ENCODE assay signal across 1 fruit fly cellular context in genomic region chr4:490760-491317, dm6.
A peak's percentile ranks its signal among the peaks of the same experiment; 100 is the strongest.
TF ChIP-seq lines count a peak whose summit lies in the region.

No protein-coding gene starts in this region.

TF ChIP-seq in whole organism, embryonic, 481 proteins besides CTCF, POLR2A, EP300 and RAD21 (continued from another document and continues in another):
- no peak for TF ChIP-seq exex (tag; optimal IDR thresholded peaks at IDR 0.05; lab: Kevin White, UChicago)
- no peak for TF ChIP-seq grau (tag; optimal IDR thresholded peaks at IDR 0.05; lab: Kevin White, UChicago)
- TF ChIP-seq ato (GFP tag; IDR thresholded peaks at IDR 0.05; lab: Robert Waterston, UW; ENCODE audit: partially characterized antibody) = no peak
- no peak for TF ChIP-seq bigmax (GFP tag; optimal IDR thresholded peaks at IDR 0.05; lab: Kevin White, UChicago)
- no peak for TF ChIP-seq Asciz (GFP tag; optimal IDR thresholded peaks at IDR 0.05; lab: Kevin White, UChicago)
- TF ChIP-seq CG43689 (GFP tag; IDR thresholded peaks at IDR 0.05; lab: Robert Waterston, UW) = no peak
- TF ChIP-seq Sin3A (optimal IDR thresholded peaks at IDR 0.05; lab: Kevin White, UChicago) = no peak
- TF ChIP-seq sob (GFP tag; IDR thresholded peaks at IDR 0.05; lab: Robert Waterston, UW) = no peak
- TF ChIP-seq psq (GFP tag; optimal IDR thresholded peaks at IDR 0.05; lab: Kevin White, UChicago) = no peak
- no peak for TF ChIP-seq CG14441 (GFP tag; IDR thresholded peaks at IDR 0.05; lab: Robert Waterston, UW)
- TF ChIP-seq so (GFP tag; IDR thresholded peaks at IDR 0.05; lab: Robert Waterston, UW) = no peak
- no peak for TF ChIP-seq Drgx (GFP tag; IDR thresholded peaks at IDR 0.05; lab: Robert Waterston, UW)
- no peak for TF ChIP-seq Hmr (GFP tag; optimal IDR thresholded peaks at IDR 0.05; lab: Kevin White, UChicago)
- no peak for TF ChIP-seq CG14050 (GFP tag; IDR thresholded peaks at IDR 0.05; lab: Robert Waterston, UW)
- TF ChIP-seq Sry-δ (GFP tag; optimal IDR thresholded peaks at IDR 0.05; lab: Kevin White, UChicago) = peak; percentile 33
- TF ChIP-seq p53 (GFP tag; optimal IDR thresholded peaks at IDR 0.05; lab: Kevin White, UChicago) = no peak
- peak in 1 of 2 experiments; percentile 85 for TF ChIP-seq Hr78 (GFP tag; optimal IDR thresholded peaks at IDR 0.05; lab: Kevin White, UChicago)
- TF ChIP-seq phol (tag; optimal IDR thresholded peaks at IDR 0.05; lab: Kevin White, UChicago) = no peak
- TF ChIP-seq CG2199 (GFP tag; IDR thresholded peaks at IDR 0.05; lab: Robert Waterston, UW) = peak; percentile 91
- TF ChIP-seq nom (GFP tag; optimal IDR thresholded peaks at IDR 0.05; lab: Kevin White, UChicago) = no peak
- TF ChIP-seq Chrac-16 (GFP tag; optimal IDR thresholded peaks at IDR 0.05; lab: Kevin White, UChicago) = no peak
- TF ChIP-seq nerfin-1 (tag; optimal IDR thresholded peaks at IDR 0.05; lab: Kevin White, UChicago) = peak; percentile 39
- no peak for TF ChIP-seq CG7963 (GFP tag; IDR thresholded peaks at IDR 0.05; lab: Robert Waterston, UW; ENCODE audit: partially characterized antibody)
- no peak for TF ChIP-seq Dek (tag; optimal IDR thresholded peaks at IDR 0.05; lab: Kevin White, UChicago)
- TF ChIP-seq tin (GFP tag; optimal IDR thresholded peaks at IDR 0.05; lab: Kevin White, UChicago) = no peak
- no peak for TF ChIP-seq pzg (GFP tag; optimal IDR thresholded peaks at IDR 0.05; lab: Kevin White, UChicago)
- no peak for TF ChIP-seq CG2202 (tag; optimal IDR thresholded peaks at IDR 0.05; lab: Kevin White, UChicago)
- no peak for TF ChIP-seq CG15269 (tag; optimal IDR thresholded peaks at IDR 0.05; lab: Kevin White, UChicago)
- peak; percentile 10 for TF ChIP-seq CG7745 (tag; optimal IDR thresholded peaks at IDR 0.05; lab: Kevin White, UChicago)
- TF ChIP-seq hkb (optimal IDR thresholded peaks at IDR 0.05; lab: Kevin White, UChicago) = no peak
- TF ChIP-seq hkb (GFP tag; IDR thresholded peaks at IDR 0.05; lab: Robert Waterston, UW) = no peak
- TF ChIP-seq CG2129 (GFP tag; IDR thresholded peaks at IDR 0.05; lab: Robert Waterston, UW; ENCODE audit: partially characterized antibody) = no peak; the same call in 1 of the 2 replicates
- TF ChIP-seq ab (GFP tag; optimal IDR thresholded peaks at IDR 0.05; lab: Kevin White, UChicago) = no peak
- TF ChIP-seq Lhr (GFP tag; optimal IDR thresholded peaks at IDR 0.05; lab: Kevin White, UChicago) = no peak
- TF ChIP-seq Meics (GFP tag; optimal IDR thresholded peaks at IDR 0.05; lab: Kevin White, UChicago) = no peak
- TF ChIP-seq Fer2 (tag; optimal IDR thresholded peaks at IDR 0.05; lab: Kevin White, UChicago) = no peak
- TF ChIP-seq Abd-B (GFP tag; optimal IDR thresholded peaks at IDR 0.05; lab: Kevin White, UChicago) = no peak
- TF ChIP-seq ttk (GFP tag; IDR thresholded peaks at IDR 0.05; lab: Robert Waterston, UW) = no peak
- TF ChIP-seq zfh2 (GFP tag; optimal IDR thresholded peaks at IDR 0.05; lab: Kevin White, UChicago) = no peak
- no peak for TF ChIP-seq Fer1 (GFP tag; optimal IDR thresholded peaks at IDR 0.05; lab: Kevin White, UChicago)
- no peak for TF ChIP-seq fd64A (GFP tag; optimal IDR thresholded peaks at IDR 0.05; lab: Kevin White, UChicago)
- no peak for TF ChIP-seq CG1647 (GFP tag; optimal IDR thresholded peaks at IDR 0.05; lab: Kevin White, UChicago)
- no peak for TF ChIP-seq CG7357 (GFP tag; IDR thresholded peaks at IDR 0.05; lab: Robert Waterston, UW)
- no peak for TF ChIP-seq schlank (tag; optimal IDR thresholded peaks at IDR 0.05; lab: Kevin White, UChicago)
- no peak for TF ChIP-seq Atf6 (GFP tag; IDR thresholded peaks at IDR 0.05; lab: Robert Waterston, UW)
- no peak for TF ChIP-seq CG31441 (GFP tag; IDR thresholded peaks at IDR 0.05; lab: Robert Waterston, UW)
- TF ChIP-seq vfl (GFP tag; optimal IDR thresholded peaks at IDR 0.05; lab: Kevin White, UChicago) = no peak
- TF ChIP-seq Adf1 (GFP tag; IDR thresholded peaks at IDR 0.05; lab: Robert Waterston, UW) = no peak
- peak; percentile 42 for TF ChIP-seq D19A (tag; optimal IDR thresholded peaks at IDR 0.05; lab: Kevin White, UChicago)
- TF ChIP-seq CG10321 (GFP tag; IDR thresholded peaks at IDR 0.05; lab: Robert Waterston, UW) = no peak
- TF ChIP-seq fd96Cb (tag; optimal IDR thresholded peaks at IDR 0.05; lab: Kevin White, UChicago) = no peak
- no peak for TF ChIP-seq h (optimal IDR thresholded peaks at IDR 0.05; lab: Kevin White, UChicago)
- no peak for TF ChIP-seq Ptx1 (GFP tag; IDR thresholded peaks at IDR 0.05; lab: Robert Waterston, UW)
- TF ChIP-seq CG32532 (GFP tag; IDR thresholded peaks at IDR 0.05; lab: Robert Waterston, UW) = no peak
- no peak for TF ChIP-seq nmo (GFP tag; optimal IDR thresholded peaks at IDR 0.05; lab: Kevin White, UChicago)
- TF ChIP-seq Doc3 (GFP tag; IDR thresholded peaks at IDR 0.05; lab: Robert Waterston, UW; ENCODE audit: partially characterized antibody) = no peak
- TF ChIP-seq ranshi (GFP tag; IDR thresholded peaks at IDR 0.05; lab: Robert Waterston, UW) = no peak
- no peak for TF ChIP-seq pfk (GFP tag; optimal IDR thresholded peaks at IDR 0.05; lab: Kevin White, UChicago)
- TF ChIP-seq toy (GFP tag; IDR thresholded peaks at IDR 0.05; lab: Robert Waterston, UW) = no peak
- no peak for TF ChIP-seq Hey (tag; optimal IDR thresholded peaks at IDR 0.05; lab: Kevin White, UChicago)
- no peak for TF ChIP-seq CG12942 (GFP tag; optimal IDR thresholded peaks at IDR 0.05; lab: Kevin White, UChicago)
- peak; percentile 50 for TF ChIP-seq ash1 (GFP tag; optimal IDR thresholded peaks at IDR 0.05; lab: Kevin White, UChicago)
- TF ChIP-seq pita (GFP tag; optimal IDR thresholded peaks at IDR 0.05; lab: Kevin White, UChicago) = no peak
- TF ChIP-seq CG30403 (GFP tag; optimal IDR thresholded peaks at IDR 0.05; lab: Kevin White, UChicago) = no peak
- TF ChIP-seq stwl (tag; optimal IDR thresholded peaks at IDR 0.05; lab: Kevin White, UChicago) = no peak
- no peak for TF ChIP-seq CG14667 (GFP tag; IDR thresholded peaks at IDR 0.05; lab: Robert Waterston, UW)
- TF ChIP-seq CG8089 (GFP tag; optimal IDR thresholded peaks at IDR 0.05; lab: Kevin White, UChicago) = no peak
- no peak for TF ChIP-seq CG3065 (GFP tag; optimal IDR thresholded peaks at IDR 0.05; lab: Kevin White, UChicago)
- no peak for TF ChIP-seq CG8944 (GFP tag; optimal IDR thresholded peaks at IDR 0.05; lab: Kevin White, UChicago)
- TF ChIP-seq ase (GFP tag; IDR thresholded peaks at IDR 0.05; lab: Robert Waterston, UW) = no peak
- TF ChIP-seq CoRest (tag; optimal IDR thresholded peaks at IDR 0.05; lab: Kevin White, UChicago) = no peak
- peak; percentile 66 for TF ChIP-seq sens (GFP tag; lab: Kevin White, UChicago)
- TF ChIP-seq Nf-YB (GFP tag; optimal IDR thresholded peaks at IDR 0.05; lab: Kevin White, UChicago) = no peak
- no peak for TF ChIP-seq Spps (tag; optimal IDR thresholded peaks at IDR 0.05; lab: Kevin White, UChicago)
- TF ChIP-seq pho (GFP tag; optimal IDR thresholded peaks at IDR 0.05; lab: Kevin White, UChicago) = no peak
- TF ChIP-seq trh (GFP tag; optimal IDR thresholded peaks at IDR 0.05; lab: Kevin White, UChicago) = no peak
- no peak for TF ChIP-seq CG10462 (GFP tag; optimal IDR thresholded peaks at IDR 0.05; lab: Kevin White, UChicago)
- no peak for TF ChIP-seq Ets65A (GFP tag; lab: Kevin White, UChicago)
- TF ChIP-seq Trl (optimal IDR thresholded peaks at IDR 0.05; lab: Kevin White, UChicago) = no peak
- no peak for TF ChIP-seq Trl (GFP tag; optimal IDR thresholded peaks at IDR 0.05; lab: Kevin White, UChicago)
- no peak for TF ChIP-seq Nf-YA (GFP tag; IDR thresholded peaks at IDR 0.05; lab: Robert Waterston, UW)
- TF ChIP-seq Rfx (GFP tag; IDR thresholded peaks at IDR 0.05; lab: Robert Waterston, UW) = no peak
- no peak for TF ChIP-seq B-H1 (GFP tag; IDR thresholded peaks at IDR 0.05; lab: Robert Waterston, UW)
- TF ChIP-seq vnd (GFP tag; IDR thresholded peaks at IDR 0.05; lab: Robert Waterston, UW; ENCODE audit: partially characterized antibody) = no peak
- no peak for TF ChIP-seq Hand (GFP tag; optimal IDR thresholded peaks at IDR 0.05; lab: Kevin White, UChicago)
- peak; percentile 9 for TF ChIP-seq Nf-YC (tag; optimal IDR thresholded peaks at IDR 0.05; lab: Kevin White, UChicago)
- no peak for TF ChIP-seq emc (GFP tag; optimal IDR thresholded peaks at IDR 0.05; lab: Kevin White, UChicago)
- no peak for TF ChIP-seq luna (GFP tag; optimal IDR thresholded peaks at IDR 0.05; lab: Kevin White, UChicago)
- TF ChIP-seq sqz (GFP tag; optimal IDR thresholded peaks at IDR 0.05; lab: Kevin White, UChicago) = no peak
- TF ChIP-seq Dp (GFP tag; optimal IDR thresholded peaks at IDR 0.05; lab: Kevin White, UChicago) = no peak
- TF ChIP-seq dati (GFP tag; IDR thresholded peaks at IDR 0.05; lab: Robert Waterston, UW) = no peak
- no peak for TF ChIP-seq pnt (GFP tag; optimal IDR thresholded peaks at IDR 0.05; lab: Kevin White, UChicago)
- no peak for TF ChIP-seq Opbp (GFP tag; IDR thresholded peaks at IDR 0.05; lab: Robert Waterston, UW; ENCODE audit: partially characterized antibody)
- TF ChIP-seq sim (GFP tag; IDR thresholded peaks at IDR 0.05; lab: Robert Waterston, UW) = no peak
- no peak for TF ChIP-seq CG11560 (tag; IDR thresholded peaks at IDR 0.05; lab: Robert Waterston, UW)
- TF ChIP-seq wdn (GFP tag; IDR thresholded peaks at IDR 0.05; lab: Robert Waterston, UW) = no peak
- no peak for TF ChIP-seq CG6854 (GFP tag; optimal IDR thresholded peaks at IDR 0.05; lab: Kevin White, UChicago)
- TF ChIP-seq Gsc (GFP tag; IDR thresholded peaks at IDR 0.05; lab: Robert Waterston, UW) = no peak
- TF ChIP-seq sima (GFP tag; optimal IDR thresholded peaks at IDR 0.05; lab: Kevin White, UChicago) = no peak
- TF ChIP-seq bsh (GFP tag; optimal IDR thresholded peaks at IDR 0.05; lab: Kevin White, UChicago) = no peak
- TF ChIP-seq CG13775 (GFP tag; optimal IDR thresholded peaks at IDR 0.05; lab: Kevin White, UChicago) = no peak
- TF ChIP-seq CG1603 (tag; optimal IDR thresholded peaks at IDR 0.05; lab: Kevin White, UChicago) = no peak
- 0 out of 2 replicates have a peak, but pooled peaks have one; percentile 25 for TF ChIP-seq inv (GFP tag; IDR thresholded peaks at IDR 0.05; lab: Robert Waterston, UW; ENCODE audit: partially characterized antibody)
- no peak for TF ChIP-seq usp (GFP tag; optimal IDR thresholded peaks at IDR 0.05; lab: Kevin White, UChicago)
- no peak for TF ChIP-seq gcm2 (GFP tag; optimal IDR thresholded peaks at IDR 0.05; lab: Kevin White, UChicago)
- TF ChIP-seq CG12219 (GFP tag; optimal IDR thresholded peaks at IDR 0.05; lab: Kevin White, UChicago) = no peak
- TF ChIP-seq CG9215 (GFP tag; IDR thresholded peaks at IDR 0.05; lab: Robert Waterston, UW) = no peak
- TF ChIP-seq gcm (GFP tag; optimal IDR thresholded peaks at IDR 0.05; lab: Kevin White, UChicago) = no peak
- TF ChIP-seq D (optimal IDR thresholded peaks at IDR 0.05; lab: Kevin White, UChicago) = no peak
- TF ChIP-seq D (GFP tag; optimal IDR thresholded peaks at IDR 0.05; lab: Kevin White, UChicago) = no peak
- peak; percentile 75 for TF ChIP-seq Sry-β (GFP tag; optimal IDR thresholded peaks at IDR 0.05; lab: Kevin White, UChicago)
- no peak for TF ChIP-seq CG9817 (tag; optimal IDR thresholded peaks at IDR 0.05; lab: Kevin White, UChicago)
- TF ChIP-seq CG7786 (GFP tag; optimal IDR thresholded peaks at IDR 0.05; lab: Kevin White, UChicago) = no peak
- no peak for TF ChIP-seq CG11398 (GFP tag; optimal IDR thresholded peaks at IDR 0.05; lab: Kevin White, UChicago)
- no peak for TF ChIP-seq NK7.1 (GFP tag; optimal IDR thresholded peaks at IDR 0.05; lab: Kevin White, UChicago)
- TF ChIP-seq vvl (GFP tag; IDR thresholded peaks at IDR 0.05; lab: Robert Waterston, UW) = no peak
- TF ChIP-seq Myb (GFP tag; optimal IDR thresholded peaks at IDR 0.05; lab: Kevin White, UChicago) = no peak
- peak; percentile 71 for TF ChIP-seq Neu2 (GFP tag; optimal IDR thresholded peaks at IDR 0.05; lab: Kevin White, UChicago; ENCODE audit: borderline replicate concordance)
- TF ChIP-seq CG15011 (GFP tag; optimal IDR thresholded peaks at IDR 0.05; lab: Kevin White, UChicago) = no peak
- no peak for TF ChIP-seq CG4854 (GFP tag; optimal IDR thresholded peaks at IDR 0.05; lab: Kevin White, UChicago)
- no peak for TF ChIP-seq Pdp1 (GFP tag; optimal IDR thresholded peaks at IDR 0.05; lab: Kevin White, UChicago)
- TF ChIP-seq fd3F (GFP tag; optimal IDR thresholded peaks at IDR 0.05; lab: Kevin White, UChicago) = no peak
- TF ChIP-seq E2f1 (GFP tag; IDR thresholded peaks at IDR 0.05; lab: Robert Waterston, UW) = no peak
- no peak for TF ChIP-seq Atf-2 (GFP tag; optimal IDR thresholded peaks at IDR 0.05; lab: Kevin White, UChicago)
- no peak for TF ChIP-seq lmd (GFP tag; IDR thresholded peaks at IDR 0.05; lab: Robert Waterston, UW)
- no peak for TF ChIP-seq CG17612 (GFP tag; IDR thresholded peaks at IDR 0.05; lab: Robert Waterston, UW)
- TF ChIP-seq croc (GFP tag; conservative IDR thresholded peaks at IDR 0.05; lab: Robert Waterston, UW) = no peak
- no peak for TF ChIP-seq CG10209 (GFP tag; optimal IDR thresholded peaks at IDR 0.05; lab: Kevin White, UChicago)
- TF ChIP-seq CG13894 (tag; optimal IDR thresholded peaks at IDR 0.05; lab: Kevin White, UChicago) = no peak
- no peak for TF ChIP-seq jing (GFP tag; optimal IDR thresholded peaks at IDR 0.05; lab: Kevin White, UChicago)
- no peak for TF ChIP-seq tll (GFP tag; optimal IDR thresholded peaks at IDR 0.05; lab: Kevin White, UChicago)
- no peak for TF ChIP-seq hth (optimal IDR thresholded peaks at IDR 0.05; lab: Kevin White, UChicago)
- no peak for TF ChIP-seq CG11504 (tag; optimal IDR thresholded peaks at IDR 0.05; lab: Kevin White, UChicago)
- no peak for TF ChIP-seq peb (GFP tag; IDR thresholded peaks at IDR 0.05; lab: Robert Waterston, UW)
- TF ChIP-seq CG2875 (GFP tag; optimal IDR thresholded peaks at IDR 0.05; lab: Kevin White, UChicago) = no peak
- no peak for TF ChIP-seq jigr1 (GFP tag; IDR thresholded peaks at IDR 0.05; lab: Robert Waterston, UW)
- TF ChIP-seq pum (GFP tag; optimal IDR thresholded peaks at IDR 0.05; lab: Kevin White, UChicago) = no peak
- peak; percentile 32 for TF ChIP-seq BEAF-32 (GFP tag; optimal IDR thresholded peaks at IDR 0.05; lab: Kevin White, UChicago)
- TF ChIP-seq Hsf (GFP tag; optimal IDR thresholded peaks at IDR 0.05; lab: Kevin White, UChicago) = no peak
- TF ChIP-seq CG6254 (GFP tag; optimal IDR thresholded peaks at IDR 0.05; lab: Kevin White, UChicago) = no peak
- TF ChIP-seq CG6791 (GFP tag; IDR thresholded peaks at IDR 0.05; lab: Robert Waterston, UW; ENCODE audit: partially characterized antibody) = peak; percentile 42; the same call in 1 of the 3 replicates
- TF ChIP-seq tap (tag; optimal IDR thresholded peaks at IDR 0.05; lab: Kevin White, UChicago) = no peak
